Fruit fly (Drosophila melanogaster) S2 (cell line): ENCODE results near the gene CG46396.

Experiments used
- CG8478 ChIP-seq: fragments of >200 bp; optimal IDR thresholded peaks from 2 replicates; lab custom pipeline; 2018
- CTCF ChIP-seq, 2 experiments: fragments of >200 bp; optimal IDR thresholded peaks; 2 replicates each; lab custom pipeline; 2018

CG46396 gene

DNA sequence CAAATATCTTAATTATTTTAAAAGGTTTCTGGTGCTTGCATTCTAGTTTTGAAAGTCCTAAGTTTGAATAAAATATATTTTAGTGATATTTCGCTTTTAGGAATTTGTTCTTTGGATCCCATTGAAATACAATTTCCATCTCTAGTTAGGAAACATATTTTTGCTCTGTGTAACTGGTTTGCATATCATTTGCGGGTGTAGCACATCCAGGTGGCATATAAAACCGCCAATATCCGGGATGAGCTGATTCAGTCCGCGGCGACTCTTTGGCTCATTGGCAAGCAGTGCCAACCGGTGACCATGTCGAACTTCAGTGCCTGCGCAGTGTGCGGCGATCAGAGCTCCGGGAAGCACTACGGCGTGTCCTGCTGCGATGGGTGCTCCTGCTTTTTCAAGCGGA is 45.1 kb downstream of the CG46396 start, which contains the start of gene Hr83:
Hr83 (plus strand) TSS at position 301 of the 400 bp plus-strand sequence.
- no peak for TF ChIP-seq CG8478
- TF ChIP-seq CTCF (optimal IDR thresholded peaks at IDR 0.05; lab: Kevin White, UChicago) = no peak

dm6 chr3R:6350755-6351154 is 46.9 kb downstream of the CG46396 start, which contains the start of gene Pak:
Gene Pak, plus strand, starts transcription at chr3R:6350896.
- no peak for TF ChIP-seq CTCF (optimal IDR thresholded peaks at IDR 0.05; lab: Kevin White, UChicago)
- no peak for TF ChIP-seq CG8478

dm6 chr3R:6351181-6351580 is 47.3 kb downstream of the CG46396 start:
- no peak for TF ChIP-seq CTCF (optimal IDR thresholded peaks at IDR 0.05; lab: Kevin White, UChicago)
- TF ChIP-seq CG8478 = no peak

DNA sequence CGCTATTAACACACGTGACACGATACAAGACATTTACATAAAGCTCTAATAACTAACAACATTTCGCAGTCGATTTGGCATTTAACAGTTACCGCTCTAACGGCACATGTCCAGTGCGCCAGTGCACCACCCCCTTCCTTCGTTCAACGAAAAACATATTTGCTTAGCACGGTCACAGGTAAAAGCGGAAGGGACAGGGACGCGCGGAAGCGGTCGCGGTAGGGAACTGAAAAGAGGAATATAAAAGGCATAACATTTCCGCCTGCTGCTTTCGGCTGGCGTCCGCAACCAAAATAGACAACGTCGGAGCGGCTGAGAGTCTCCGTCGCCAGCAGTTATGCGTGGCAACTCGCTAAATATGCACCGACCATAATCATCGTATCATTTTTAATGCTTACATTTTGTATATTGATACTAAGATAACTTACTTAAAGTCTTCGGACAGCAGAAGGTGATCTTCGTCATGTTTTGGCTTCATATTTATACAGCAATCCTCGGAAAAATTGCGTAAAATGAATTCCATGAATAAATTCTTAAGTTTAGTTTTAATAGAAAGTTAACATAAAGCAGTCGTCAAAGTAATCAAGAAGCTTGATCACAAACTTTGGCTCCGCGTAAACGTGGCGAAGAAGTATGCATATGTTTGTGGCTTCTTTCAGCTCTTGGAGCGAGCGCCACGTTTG is 48.0 kb downstream of the CG46396 start:
- no peak for TF ChIP-seq CTCF (optimal IDR thresholded peaks at IDR 0.05; lab: Kevin White, UChicago)
- no peak for TF ChIP-seq CG8478

dm6 chr3R:6352436-6352835 is 48.6 kb downstream of the CG46396 start:
- TF ChIP-seq CTCF (optimal IDR thresholded peaks at IDR 0.05; lab: Kevin White, UChicago) (no peak), CG8478 (no peak)

- TF ChIP-seq CG8478 (no peak), CTCF (optimal IDR thresholded peaks at IDR 0.05; lab: Kevin White, UChicago) (no peak)
These were observed 49.2 kb downstream of the CG46396 start for dm6 chr3R:6352893-6353623.

DNA sequence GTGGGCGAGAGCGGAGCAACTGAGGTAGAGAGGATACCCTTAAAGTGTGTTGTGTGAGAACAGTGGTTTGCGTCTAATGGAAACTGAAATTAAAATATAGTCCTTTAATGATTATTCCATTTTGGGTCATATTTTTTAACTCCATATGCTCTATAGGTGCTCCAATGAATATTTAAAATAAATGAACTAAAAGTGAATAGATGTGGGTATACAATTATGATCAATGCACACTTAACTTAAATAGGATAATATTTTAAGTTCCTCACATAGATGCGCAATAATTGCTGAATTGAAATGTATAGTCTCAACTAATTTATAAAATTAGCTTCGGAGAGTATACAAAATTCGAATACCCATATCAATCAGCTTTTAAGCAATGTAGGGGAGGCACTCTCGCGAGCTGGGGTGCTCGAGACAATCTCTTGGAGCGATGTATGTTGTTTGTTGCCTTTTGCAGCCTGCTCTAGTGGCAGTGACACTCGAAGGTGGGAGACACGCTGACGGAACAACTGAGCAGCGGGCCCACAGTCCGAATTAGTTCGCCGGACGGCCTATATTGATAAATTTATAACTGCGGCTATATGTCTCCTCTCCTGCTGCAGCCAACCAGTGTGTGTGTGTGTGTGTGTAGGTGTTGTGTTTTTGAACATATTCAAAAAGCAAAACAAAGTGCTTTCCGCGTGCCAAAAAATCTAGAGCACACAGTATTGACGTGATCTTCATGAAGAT is 50.0 kb downstream of the CG46396 start:
- no peak for TF ChIP-seq CTCF (optimal IDR thresholded peaks at IDR 0.05; lab: Kevin White, UChicago)
- TF ChIP-seq CG8478 = no peak
